Fruit fly (Drosophila melanogaster) S2 (cell line): Measurements from ENCODE around the gene Cpr73D.

Experiments
- CG8478 ChIP-seq: fragments of >200 bp; optimal IDR thresholded peaks from 2 replicates; lab custom pipeline; 2018
- CTCF ChIP-seq, 2 experiments: fragments of >200 bp; optimal IDR thresholded peaks; 2 replicates each; lab custom pipeline; 2018

- TF ChIP-seq CG8478 (lab: Kevin White, UChicago) (no peak), CTCF (optimal IDR thresholded peaks at IDR 0.05; lab: Kevin White, UChicago) (no peak)
Observed at dm6 chr3L:17004218-17004759, 46.8 kb upstream of the Cpr73D start.
